Worm (Caenorhabditis elegans) whole organism, L4 larva: ENCODE results near the gene gly-6.
"Not testable (repeated sequence)": the region's sequence is repeated elsewhere in the genome, so short reads cannot be mapped to it uniquely, and the experiment has no call there.

Experiments
- D1046.2 ChIP-seq: fragments of 200-800 bp; sonication (Bioruptor generic); IDR thresholded peaks from 2 replicates; pipeline ENCODE4 v1.3.6; 2022; ENCODE audit warnings: missing genetic modification characterization, missing compliant biosample characterization
- F26F4.8 ChIP-seq: fragments of 200-800 bp; sonication (Bioruptor generic); conservative IDR thresholded peaks from 2 replicates; pipeline ENCODE4 v1.3.6; 2022; ENCODE audit warnings: missing genetic modification characterization, missing compliant biosample characterization
- F44E2.7 ChIP-seq: fragments of 200-800 bp; sonication (Bioruptor generic); IDR thresholded peaks from 2 replicates; pipeline ENCODE4 v2.1.2; 2022; ENCODE audit warnings: missing genetic modification characterization, missing compliant biosample characterization
- F49E8.2 ChIP-seq: sonication (generic microtip); optimal IDR thresholded peaks from 2 replicates; lab custom pipeline; 2016; ENCODE audit warnings: missing compliant biosample characterization, mild to moderate bottlenecking, missing genetic modification characterization, borderline replicate concordance
- T20F7.1 ChIP-seq: fragments of 200-800 bp; sonication (Bioruptor generic); optimal IDR thresholded peaks from 2 replicates; lab custom pipeline; 2018; ENCODE audit warnings: mild to moderate bottlenecking, missing genetic modification characterization, missing compliant biosample characterization
- T26A8.4 ChIP-seq: fragments of 200-800 bp; sonication (Bioruptor generic); IDR thresholded peaks from 2 replicates; pipeline ENCODE4 v1.3.6; 2022; ENCODE audit warnings: missing genetic modification characterization, missing compliant biosample characterization
- Y105C5A.15 ChIP-seq: fragments of 200-800 bp; sonication (Bioruptor generic); IDR thresholded peaks from 2 replicates; pipeline ENCODE4 v1.3.6; 2022; ENCODE audit warnings: missing genetic modification characterization, missing compliant biosample characterization
- Y48G9A.11 ChIP-seq: fragments of 200-800 bp; sonication (Bioruptor generic); IDR thresholded peaks from 2 replicates; pipeline ENCODE4 v1.3.6; 2022; ENCODE audit warnings: missing genetic modification reagents, missing genetic modification characterization, missing compliant biosample characterization
- Y75B8A.6 ChIP-seq: fragments of 200-800 bp; sonication (Bioruptor generic); IDR thresholded peaks from 2 replicates; pipeline ENCODE4 v1.3.6; 2022; ENCODE audit warnings: missing genetic modification reagents, missing genetic modification characterization, missing compliant biosample characterization
- ZK337.2 ChIP-seq: fragments of 200-800 bp; sonication (Bioruptor generic); IDR thresholded peaks from 2 replicates; pipeline ENCODE4 v1.3.6; 2022; ENCODE audit warnings: missing genetic modification reagents, missing genetic modification characterization, missing compliant biosample characterization
- aha-1 ChIP-seq: fragments of 150-350 bp; peaks from one replicate; lab custom pipeline; 2014; ENCODE audit warnings: missing biosample characterization, missing genetic modification characterization
- daf-12 ChIP-seq: fragments of 150-350 bp; optimal IDR thresholded peaks from 2 replicates; lab custom pipeline; 2014; ENCODE audit warnings: missing biosample characterization, missing genetic modification reagents, missing genetic modification characterization
- dmd-9 ChIP-seq: fragments of 200-800 bp; sonication (Bioruptor generic); IDR thresholded peaks from 2 replicates; pipeline ENCODE4 v1.3.6; 2022; ENCODE audit warnings: missing genetic modification reagents, missing genetic modification characterization, missing compliant biosample characterization
- duxl-1 ChIP-seq: sonication (generic microtip); optimal IDR thresholded peaks from 2 replicates; lab custom pipeline; 2016; ENCODE audit warnings: mild to moderate bottlenecking, missing genetic modification characterization, moderate library complexity, missing compliant biosample characterization; ENCODE audit not compliant: poor library complexity
- dve-1 ChIP-seq: sonication (generic microtip); optimal IDR thresholded peaks from 2 replicates; lab custom pipeline; 2017; ENCODE audit warnings: antibody characterized with exemption, mild to moderate bottlenecking, missing genetic modification characterization, missing compliant biosample characterization; ENCODE audit not compliant: insufficient read depth
- egl-43 ChIP-seq: fragments of 200-800 bp; sonication (Bioruptor generic); IDR thresholded peaks from 2 replicates; pipeline ENCODE4 v1.3.6; 2022; ENCODE audit warnings: missing genetic modification reagents, missing genetic modification characterization, missing compliant biosample characterization
- hif-1 ChIP-seq, 2 experiments: sonication (generic microtip); optimal IDR thresholded peaks; 2 replicates each; lab custom pipeline; 2016 to 2017; ENCODE audit warnings: missing compliant biosample characterization in 2 of 2, missing genetic modification characterization in 2 of 2, missing genetic modification reagents in 2 of 2, missing genotype in 2 of 2, mild to moderate bottlenecking in 1 of 2
- hlh-11 ChIP-seq: fragments of 200-800 bp; sonication (Bioruptor generic); optimal IDR thresholded peaks from 2 replicates; lab custom pipeline; 2018; ENCODE audit warnings: mild to moderate bottlenecking, missing genetic modification characterization, missing compliant biosample characterization
- hlh-30 ChIP-seq: sonication (generic microtip); optimal IDR thresholded peaks from 2 replicates; lab custom pipeline; 2017; ENCODE audit warnings: antibody characterized with exemption, mild to moderate bottlenecking, missing genetic modification characterization, missing compliant biosample characterization; ENCODE audit not compliant: insufficient read depth
- lin-1 ChIP-seq: fragments of 200-800 bp; sonication (Bioruptor generic); IDR thresholded peaks from 2 replicates; pipeline ENCODE4 v1.3.6; 2022; ENCODE audit warnings: missing genetic modification reagents, missing genetic modification characterization, missing compliant biosample characterization
- lin-13 ChIP-seq: fragments of 150-350 bp; optimal IDR thresholded peaks from 2 replicates; lab custom pipeline; 2014; ENCODE audit warnings: missing biosample characterization, missing genetic modification reagents, missing genetic modification characterization
- lir-3 ChIP-seq: sonication (generic microtip); optimal IDR thresholded peaks from 2 replicates; lab custom pipeline; 2016; ENCODE audit warnings: mild to moderate bottlenecking, missing genetic modification characterization, missing compliant biosample characterization
- madf-5 ChIP-seq, 2 experiments: fragments of 200-800 bp; sonication (Bioruptor generic); IDR thresholded peaks; 2 replicates each; pipeline ENCODE4 v1.3.6; 2022; ENCODE audit warnings: missing compliant biosample characterization in 2 of 2, missing genetic modification characterization in 2 of 2
- mep-1 ChIP-seq: fragments of 150-350 bp; sonication (generic microtip); optimal IDR thresholded peaks from 3 replicates; lab custom pipeline; 2014; ENCODE audit warnings: missing biosample characterization, missing genetic modification characterization
- mes-2 ChIP-seq: sonication (generic microtip); optimal IDR thresholded peaks from 2 replicates; lab custom pipeline; 2016; ENCODE audit warnings: missing genotype, mild to moderate bottlenecking, missing genetic modification characterization, missing compliant biosample characterization; ENCODE audit not compliant: poor library complexity, severe bottlenecking
- mxl-2 ChIP-seq: fragments of 200-800 bp; sonication (Bioruptor generic); conservative IDR thresholded peaks from 2 replicates; pipeline ENCODE4 v1.3.6; 2022; ENCODE audit warnings: missing genetic modification reagents, missing genetic modification characterization, missing compliant biosample characterization
- mxl-3 ChIP-seq: fragments of 200-800 bp; sonication (Bioruptor generic); optimal IDR thresholded peaks from 2 replicates; lab custom pipeline; 2018; ENCODE audit warnings: mild to moderate bottlenecking, missing genetic modification characterization, missing compliant biosample characterization
- nhr-237 ChIP-seq: sonication (generic microtip); optimal IDR thresholded peaks from 2 replicates; lab custom pipeline; 2017; ENCODE audit warnings: missing biosample characterization, missing genetic modification characterization
- nhr-25 ChIP-seq: sonication (generic microtip); optimal IDR thresholded peaks from 2 replicates; lab custom pipeline; 2017; ENCODE audit warnings: missing genetic modification characterization, mild to moderate bottlenecking, missing compliant biosample characterization, antibody characterized with exemption, moderate library complexity, borderline replicate concordance; ENCODE audit not compliant: insufficient read depth
- nhr-41 ChIP-seq: fragments of 200-800 bp; sonication (Bioruptor generic); IDR thresholded peaks from 2 replicates; pipeline ENCODE4 v1.3.6; 2022; ENCODE audit warnings: missing genetic modification reagents, missing genetic modification characterization, missing compliant biosample characterization
- nhr-42 ChIP-seq: fragments of 200-800 bp; sonication (Bioruptor generic); IDR thresholded peaks from 2 replicates; pipeline ENCODE4 v1.3.6; 2022; ENCODE audit warnings: missing genetic modification characterization, missing compliant biosample characterization
- nhr-48 ChIP-seq: sonication (generic microtip); optimal IDR thresholded peaks from 2 replicates; lab custom pipeline; 2016; ENCODE audit warnings: mild to moderate bottlenecking, missing genetic modification characterization, missing compliant biosample characterization
- nhr-77 ChIP-seq: fragments of 150-350 bp; optimal IDR thresholded peaks from 2 replicates; lab custom pipeline; 2014; ENCODE audit warnings: missing biosample characterization, missing genetic modification characterization
- pha-4 ChIP-seq, 2 experiments: fragments of 150-350 bp in 1 of 2; fragments of 200-800 bp in 1 of 2; sonication (Bioruptor generic) in 1 of 2; IDR thresholded peaks in 1 of 2; optimal IDR thresholded peaks in 1 of 2; 2 replicates each; pipeline versions ENCODE4 v1.3.6 to Lab custom; 2014 to 2022; ENCODE audit warnings: missing genetic modification characterization in 2 of 2, missing genetic modification reagents in 2 of 2, missing biosample characterization in 1 of 2, missing compliant biosample characterization in 1 of 2
- php-3 ChIP-seq: fragments of 200-800 bp; sonication (Bioruptor generic); IDR thresholded peaks from 2 replicates; pipeline ENCODE4 v1.3.6; 2022; ENCODE audit warnings: missing genetic modification reagents, missing genetic modification characterization, missing compliant biosample characterization
- set-16 ChIP-seq: fragments of 200-800 bp; sonication (Bioruptor generic); IDR thresholded peaks from 2 replicates; pipeline ENCODE4 v1.3.6; 2022; ENCODE audit warnings: missing genetic modification reagents, missing genetic modification characterization, missing compliant biosample characterization
- snpc-1.2 ChIP-seq: fragments of 200-800 bp; sonication (Bioruptor generic); IDR thresholded peaks from 2 replicates; pipeline ENCODE4 v1.3.6; 2022; ENCODE audit warnings: missing genetic modification reagents, missing genetic modification characterization, missing compliant biosample characterization
- snpc-4 ChIP-seq: fragments of 150-350 bp; optimal IDR thresholded peaks from 2 replicates; lab custom pipeline; 2014; ENCODE audit warnings: missing biosample characterization, missing genetic modification characterization
- unc-130 ChIP-seq: sonication (generic microtip); optimal IDR thresholded peaks from 2 replicates; lab custom pipeline; 2016; ENCODE audit warnings: missing genetic modification reagents, missing genetic modification characterization, missing compliant biosample characterization
- unc-62 ChIP-seq, 3 experiments: fragments of 150-350 bp in 1 of 3; sonication (generic microtip); optimal IDR thresholded peaks in 2 of 3; peaks in 1 of 3; 1 replicate in 1 of 3; 2 replicates in 2 of 3; lab custom pipeline; 2014 to 2017; ENCODE audit warnings: missing biosample characterization in 3 of 3, missing genetic modification characterization in 3 of 3, missing genetic modification reagents in 3 of 3, missing genotype in 1 of 3
- zip-11 ChIP-seq: fragments of 200-800 bp; sonication (Bioruptor generic); IDR thresholded peaks from 2 replicates; pipeline ENCODE4 v1.3.6; 2022; ENCODE audit warnings: missing genetic modification characterization, missing compliant biosample characterization
- ztf-11 ChIP-seq: fragments of 150-350 bp; optimal IDR thresholded peaks from 2 replicates; lab custom pipeline; 2014; ENCODE audit warnings: missing biosample characterization, missing genetic modification characterization

gly-6 gene

ce11 chrIII:4330984-4331383, at the start of gene gly-6:
gly-6 (minus strand) TSS chrIII:4331228.
- no peak for TF ChIP-seq nhr-77 (tag; lab: Kevin White, UChicago)
- no peak for TF ChIP-seq egl-43 (GFP tag; lab: Robert Waterston, UW)
- TF ChIP-seq unc-130 (GFP tag; lab: Kevin White, UChicago): no peak
- TF ChIP-seq snpc-4 (tag; lab: Kevin White, UChicago): no peak
- TF ChIP-seq daf-12 (tag; lab: Kevin White, UChicago): no peak
- TF ChIP-seq nhr-42 (GFP tag; lab: Robert Waterston, UW): no peak
- no peak for TF ChIP-seq aha-1
- no peak for TF ChIP-seq zip-11 (GFP tag; lab: Robert Waterston, UW)
- TF ChIP-seq hlh-30 (tag; lab: Kevin White, UChicago): no peak
- no peak for TF ChIP-seq ztf-11
- TF ChIP-seq Y75B8A.6: no peak
- TF ChIP-seq mxl-3 (GFP tag; lab: Kevin White, UChicago): no peak
- TF ChIP-seq mep-1 (tag; lab: Kevin White, UChicago): no peak
- no peak for TF ChIP-seq F49E8.2 (tag; lab: Kevin White, UChicago)

ce11 chrIII:4379717-4380116, 48.7 kb upstream of the gly-6 start, which contains the start of gene B0284.3:
B0284.3 (minus strand) TSS chrIII:4379817.
- TF ChIP-seq F26F4.8 (GFP tag; lab: Robert Waterston, UW) (no peak), nhr-237 (tag; lab: Kevin White, UChicago) (no peak), ztf-11 (no peak), zip-11 (GFP tag; lab: Robert Waterston, UW) (no peak)
- TF ChIP-seq, all 104 proteins: peak for 0

DNA sequence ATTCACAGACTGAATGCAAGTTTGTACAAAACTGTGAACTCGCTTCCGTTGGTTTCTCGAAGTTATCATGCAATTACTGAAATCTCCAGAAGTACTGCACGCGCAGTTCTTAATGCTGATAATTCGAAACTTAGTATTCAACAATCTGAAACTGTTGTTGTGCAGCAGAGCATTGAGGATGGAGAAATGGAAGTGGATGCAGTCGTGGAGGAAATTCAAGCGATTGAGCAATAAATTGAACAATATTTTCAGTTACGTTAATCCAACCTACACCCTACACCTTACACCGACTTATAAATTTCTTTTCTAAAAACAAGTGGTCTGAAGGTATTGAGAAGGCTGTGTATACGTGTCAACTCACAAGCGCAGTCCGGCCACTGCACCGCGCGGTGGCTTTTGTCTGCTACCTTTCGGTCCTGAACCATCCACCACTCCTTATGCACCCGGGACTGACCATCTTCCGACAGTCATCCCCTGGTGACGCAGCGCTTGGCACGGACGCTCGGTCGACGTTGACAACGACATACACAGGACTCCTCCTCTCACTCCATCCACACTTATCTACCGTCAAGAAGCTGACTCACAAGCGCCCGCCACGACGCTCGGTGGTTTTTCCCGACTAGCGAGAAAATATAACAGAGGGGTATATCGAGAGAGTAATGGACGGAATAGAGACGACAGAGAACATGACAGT, 47.7 kb upstream of the gly-6 start:
- peak; percentile 68; the same call in 1 of the 2 replicates for TF ChIP-seq F44E2.7 (GFP tag; lab: Robert Waterston, UW)
- peak; percentile 63 for TF ChIP-seq lin-1 (GFP tag; lab: Robert Waterston, UW)
- TF ChIP-seq nhr-48 (tag; lab: Kevin White, UChicago): peak; percentile 77
- peak; percentile 89 for TF ChIP-seq T26A8.4 (GFP tag; lab: Robert Waterston, UW)
- peak; percentile 46 to 62; a peak in 1 of 4 replicates for TF ChIP-seq madf-5 (GFP tag; IDR thresholded peaks at IDR 0.05; lab: Robert Waterston, UW)
- peak; percentile 62 for TF ChIP-seq mes-2
- peak; percentile 46; the same call in 1 of the 2 replicates for TF ChIP-seq zip-11 (GFP tag; lab: Robert Waterston, UW)
- TF ChIP-seq mxl-2 (GFP tag; lab: Robert Waterston, UW): 0 out of 2 replicates have a peak, but pooled peaks have one; percentile 56
- peak; percentile 78 for TF ChIP-seq hlh-11 (tag; lab: Kevin White, UChicago)
- TF ChIP-seq nhr-41 (GFP tag; lab: Robert Waterston, UW): peak; percentile 78
- TF ChIP-seq nhr-25 (tag; lab: Kevin White, UChicago): peak; percentile 79
- 0 out of 2 replicates have a peak, but pooled peaks have one; percentile 30 for TF ChIP-seq dmd-9 (GFP tag; lab: Robert Waterston, UW)
- TF ChIP-seq lir-3 (tag; lab: Kevin White, UChicago): peak; percentile 75
- 0 out of 2 replicates have a peak, but pooled peaks have one; percentile 7 for TF ChIP-seq Y48G9A.11
- peak; percentile 30; the same call in 1 of the 2 replicates for TF ChIP-seq snpc-1.2 (GFP tag; lab: Robert Waterston, UW)
- TF ChIP-seq T20F7.1 (GFP tag; lab: Kevin White, UChicago): peak; percentile 57
- peak; percentile 68 for TF ChIP-seq nhr-42 (GFP tag; lab: Robert Waterston, UW)
- peak; percentile 43 for TF ChIP-seq dve-1 (tag; lab: Kevin White, UChicago)
- TF ChIP-seq Y105C5A.15 (GFP tag; lab: Robert Waterston, UW): 0 out of 2 replicates have a peak, but pooled peaks have one; percentile 12
- TF ChIP-seq pha-4 (GFP tag; IDR thresholded peaks at IDR 0.05; lab: Robert Waterston, UW): peak; percentile 82
- TF ChIP-seq pha-4, unc-62 (tag; optimal IDR thresholded peaks at IDR 0.05; lab: Kevin White, UChicago): not testable (repeated sequence)
- TF ChIP-seq duxl-1 (tag; lab: Kevin White, UChicago): peak; percentile 79
- peak; percentile 70; the same call in 1 of the 2 replicates for TF ChIP-seq ZK337.2 (GFP tag; lab: Robert Waterston, UW)
- TF ChIP-seq php-3: peak; percentile 48
- TF ChIP-seq lin-13 (GFP tag; lab: Kevin White, UChicago): peak; percentile 38
- peak; percentile 8; the same call in 1 of the 2 replicates for TF ChIP-seq D1046.2 (GFP tag; lab: Robert Waterston, UW)
- peak in 1 of 2 experiments; percentile 66 for TF ChIP-seq unc-62 (GFP tag; optimal IDR thresholded peaks at IDR 0.05 in 1 of 2; lab: Kevin White, UChicago)
- peak; percentile 91 for TF ChIP-seq set-16 (GFP tag; lab: Robert Waterston, UW)
- peak; percentile 79 for TF ChIP-seq egl-43 (GFP tag; lab: Robert Waterston, UW)
- peak; percentile 72 for TF ChIP-seq mep-1 (tag; lab: Kevin White, UChicago)
- TF ChIP-seq hif-1 (tag; optimal IDR thresholded peaks at IDR 0.05; lab: Kevin White, UChicago): peak in 1 of 2 experiments; percentile 54
